Fruit fly (Drosophila melanogaster) S2 (cell line): Measurements from ENCODE around the gene CG2652.

Experiments
- CG8478 ChIP-seq: fragments of >200 bp; optimal IDR thresholded peaks from 2 replicates; lab custom pipeline; 2018
- CTCF ChIP-seq, 2 experiments: fragments of >200 bp; optimal IDR thresholded peaks; 2 replicates each; lab custom pipeline; 2018

- TF ChIP-seq CG8478 (lab: Kevin White, UChicago), result no peak
- TF ChIP-seq CTCF (optimal IDR thresholded peaks at IDR 0.05; lab: Kevin White, UChicago), result no peak
These were observed 2.8 kb upstream of the CG2652 start, which contains the start of gene per for dm6 chrX:2685580-2685979.
